Worm (Caenorhabditis elegans) whole organism, young adult: ENCODE results near the gene dkf-2.

ENCODE experiments used
- B0019.2 ChIP-seq: fragments of 200-800 bp; sonication (Bioruptor generic); conservative IDR thresholded peaks from 2 replicates; pipeline ENCODE4 v1.3.6; 2022; ENCODE audit warnings: missing genetic modification reagents, missing genetic modification characterization, missing compliant biosample characterization
- B0035.1 ChIP-seq: sonication (generic microtip); optimal IDR thresholded peaks from 2 replicates; lab custom pipeline; 2016; ENCODE audit warnings: missing genetic modification characterization, mild to moderate bottlenecking, missing compliant biosample characterization, missing genotype, missing genetic modification reagents
- B0261.1 ChIP-seq: sonication (generic microtip); optimal IDR thresholded peaks from 2 replicates; lab custom pipeline; 2016; ENCODE audit warnings: mild to moderate bottlenecking, missing genetic modification characterization, moderate library complexity, missing compliant biosample characterization
- C06A6.2 ChIP-seq: fragments of 200-800 bp; sonication (Bioruptor generic); conservative IDR thresholded peaks from 2 replicates; pipeline ENCODE4 v1.3.6; 2022; ENCODE audit warnings: missing genetic modification characterization, missing compliant biosample characterization
- C17E4.6 ChIP-seq: fragments of 200-800 bp; sonication (Bioruptor generic); IDR thresholded peaks from 2 replicates; pipeline ENCODE4 v1.3.6; 2022; ENCODE audit warnings: missing genetic modification reagents, missing genetic modification characterization, missing compliant biosample characterization
- F22D6.2 ChIP-seq: sonication (generic microtip); optimal IDR thresholded peaks from 2 replicates; lab custom pipeline; 2016; ENCODE audit warnings: mild to moderate bottlenecking, missing genetic modification characterization, missing compliant biosample characterization
- F49E8.2 ChIP-seq: sonication (generic microtip); optimal IDR thresholded peaks from 3 replicates; lab custom pipeline; 2017; ENCODE audit warnings: missing genetic modification characterization, mild to moderate bottlenecking, missing compliant biosample characterization, antibody characterized with exemption, moderate library complexity; ENCODE audit not compliant: insufficient read depth
- F55B11.4 ChIP-seq: sonication (generic microtip); optimal IDR thresholded peaks from 2 replicates; lab custom pipeline; 2016; ENCODE audit warnings: missing compliant biosample characterization, missing genetic modification characterization, borderline replicate concordance; ENCODE audit not compliant: insufficient read depth
- F57A8.1 ChIP-seq: fragments of 200-800 bp; sonication (Bioruptor generic); optimal IDR thresholded peaks from 2 replicates; lab custom pipeline; 2018; ENCODE audit warnings: mild to moderate bottlenecking, missing genetic modification characterization, moderate library complexity, missing compliant biosample characterization
- K12H6.12 ChIP-seq: fragments of 200-800 bp; sonication (Bioruptor generic); optimal IDR thresholded peaks from 2 replicates; lab custom pipeline; 2018; ENCODE audit warnings: mild to moderate bottlenecking, missing genetic modification characterization, missing compliant biosample characterization
- Y53F4B.3 ChIP-seq: fragments of 200-800 bp; sonication (Bioruptor generic); IDR thresholded peaks from 2 replicates; pipeline ENCODE4 v1.3.6; 2022; ENCODE audit warnings: missing genetic modification reagents, missing genetic modification characterization, missing compliant biosample characterization
- Y53G8AR.9 ChIP-seq: fragments of 200-800 bp; sonication (Bioruptor generic); conservative IDR thresholded peaks from 2 replicates; pipeline ENCODE4 v1.3.6; 2022; ENCODE audit warnings: missing genetic modification reagents, missing genetic modification characterization, missing compliant biosample characterization
- Y56A3A.18 ChIP-seq: fragments of 200-800 bp; sonication (Bioruptor generic); IDR thresholded peaks from 2 replicates; pipeline ENCODE4 v1.3.6; 2022; ENCODE audit warnings: missing genetic modification reagents, missing genetic modification characterization, missing compliant biosample characterization
- ZK185.1 ChIP-seq: sonication (generic microtip); optimal IDR thresholded peaks from 2 replicates; lab custom pipeline; 2016; ENCODE audit warnings: mild to moderate bottlenecking, missing genetic modification characterization, missing compliant biosample characterization; ENCODE audit not compliant: poor library complexity, severe bottlenecking
- aptf-2 ChIP-seq: fragments of 200-800 bp; sonication (Bioruptor generic); conservative IDR thresholded peaks from 2 replicates; pipeline ENCODE4 v1.3.6; 2022; ENCODE audit warnings: missing genetic modification reagents, missing genetic modification characterization, missing compliant biosample characterization
- atf-7 ChIP-seq: sonication (generic microtip); optimal IDR thresholded peaks from 2 replicates; lab custom pipeline; 2017; ENCODE audit warnings: mild to moderate bottlenecking, missing genetic modification characterization, missing compliant biosample characterization
- attf-6 ChIP-seq: fragments of 200-800 bp; sonication (Bioruptor generic); IDR thresholded peaks from 2 replicates; pipeline ENCODE4 v1.3.6; 2022; ENCODE audit warnings: missing genetic modification reagents, missing genetic modification characterization, missing compliant biosample characterization
- ceh-40 ChIP-seq: fragments of 200-800 bp; sonication (Bioruptor generic); IDR thresholded peaks from 2 replicates; pipeline ENCODE4 v1.3.6; 2022; ENCODE audit warnings: missing genetic modification characterization, missing compliant biosample characterization
- ceh-58 ChIP-seq: fragments of 200-800 bp; sonication (Bioruptor generic); IDR thresholded peaks from 2 replicates; pipeline ENCODE4 v1.3.6; 2022; ENCODE audit warnings: missing genetic modification characterization, missing compliant biosample characterization
- ceh-79 ChIP-seq: sonication (generic microtip); optimal IDR thresholded peaks from 2 replicates; lab custom pipeline; 2017; ENCODE audit warnings: mild to moderate bottlenecking, missing genetic modification characterization, missing compliant biosample characterization
- ceh-91 ChIP-seq: fragments of 200-800 bp; sonication (Bioruptor generic); IDR thresholded peaks from 2 replicates; pipeline ENCODE4 v1.3.6; 2022; ENCODE audit warnings: missing genetic modification reagents, missing genetic modification characterization, missing compliant biosample characterization
- die-1 ChIP-seq: sonication (generic microtip); optimal IDR thresholded peaks from 2 replicates; lab custom pipeline; 2016; ENCODE audit warnings: missing genotype, mild to moderate bottlenecking, missing genetic modification characterization, missing compliant biosample characterization
- dox-1 ChIP-seq: fragments of 200-800 bp; sonication (Bioruptor generic); IDR thresholded peaks from 2 replicates; pipeline ENCODE4 v1.3.6; 2022; ENCODE audit warnings: missing genetic modification reagents, missing genetic modification characterization, missing compliant biosample characterization
- egl-44 ChIP-seq: fragments of 200-800 bp; sonication (Bioruptor generic); IDR thresholded peaks from 2 replicates; pipeline ENCODE4 v1.3.6; 2022; ENCODE audit warnings: missing genetic modification reagents, missing genetic modification characterization, missing compliant biosample characterization
- egrh-3 ChIP-seq: fragments of 200-800 bp; sonication (Bioruptor generic); IDR thresholded peaks from 2 replicates; pipeline ENCODE4 v1.3.6; 2022; ENCODE audit warnings: missing genetic modification reagents, missing genetic modification characterization, missing compliant biosample characterization
- him-1 ChIP-seq: sonication (generic microtip); optimal IDR thresholded peaks from 2 replicates; lab custom pipeline; 2016; ENCODE audit warnings: missing genotype, missing genetic modification reagents, missing genetic modification characterization, missing compliant biosample characterization
- hlh-26 ChIP-seq: fragments of 200-800 bp; sonication (Bioruptor generic); conservative IDR thresholded peaks from 2 replicates; pipeline ENCODE4 v1.3.6; 2022; ENCODE audit warnings: missing genetic modification reagents, missing genetic modification characterization, missing compliant biosample characterization
- hsf-1 ChIP-seq: fragments of 200-800 bp; sonication (Bioruptor generic); IDR thresholded peaks from 2 replicates; pipeline ENCODE4 v1.3.6; 2022; ENCODE audit warnings: missing genetic modification reagents, missing genetic modification characterization, missing compliant biosample characterization
- let-526 ChIP-seq: fragments of 200-800 bp; sonication (Bioruptor generic); IDR thresholded peaks from 2 replicates; pipeline ENCODE4 v1.3.6; 2022; ENCODE audit warnings: missing genetic modification reagents, missing genetic modification characterization, missing compliant biosample characterization
- let-607 ChIP-seq, 2 experiments: fragments of 200-800 bp in 1 of 2; sonication (Bioruptor generic) in 1 of 2; sonication (generic microtip) in 1 of 2; optimal IDR thresholded peaks; 2 replicates each; lab custom pipeline; 2016 to 2018; ENCODE audit warnings: mild to moderate bottlenecking in 2 of 2, missing compliant biosample characterization in 2 of 2, missing genetic modification characterization in 2 of 2, moderate library complexity in 2 of 2, missing genotype in 1 of 2
- lir-1 ChIP-seq: fragments of 200-800 bp; sonication (Bioruptor generic); conservative IDR thresholded peaks from 2 replicates; pipeline ENCODE4 v1.3.6; 2022; ENCODE audit warnings: missing genetic modification reagents, missing genetic modification characterization, missing compliant biosample characterization
- lsl-1 ChIP-seq: fragments of 200-800 bp; sonication (Bioruptor generic); optimal IDR thresholded peaks from 2 replicates; lab custom pipeline; 2018; ENCODE audit warnings: mild to moderate bottlenecking, missing genetic modification characterization, moderate library complexity, missing compliant biosample characterization
- madf-3 ChIP-seq: fragments of 200-800 bp; sonication (Bioruptor generic); IDR thresholded peaks from 2 replicates; pipeline ENCODE4 v1.3.6; 2022; ENCODE audit warnings: missing genetic modification reagents, missing genetic modification characterization, missing compliant biosample characterization
- mxl-1 ChIP-seq: sonication (generic microtip); optimal IDR thresholded peaks from 2 replicates; lab custom pipeline; 2016; ENCODE audit warnings: missing genetic modification characterization, missing compliant biosample characterization
- nfya-1 ChIP-seq: sonication (generic microtip); optimal IDR thresholded peaks from 2 replicates; lab custom pipeline; 2017; ENCODE audit warnings: antibody characterized with exemption, missing compliant biosample characterization, missing genetic modification characterization, borderline replicate concordance; ENCODE audit not compliant: insufficient read depth
- nfya-2 ChIP-seq: fragments of 200-800 bp; sonication (Bioruptor generic); IDR thresholded peaks from 2 replicates; pipeline ENCODE4 v1.3.6; 2022; ENCODE audit warnings: missing genetic modification reagents, missing genetic modification characterization, missing compliant biosample characterization
- nhr-120 ChIP-seq: fragments of 200-800 bp; sonication (Bioruptor generic); IDR thresholded peaks from 2 replicates; pipeline ENCODE4 v1.3.6; 2022; ENCODE audit warnings: missing genetic modification characterization, missing compliant biosample characterization
- nhr-27 ChIP-seq: fragments of 200-800 bp; sonication (Bioruptor generic); optimal IDR thresholded peaks from 2 replicates; lab custom pipeline; 2018; ENCODE audit warnings: mild to moderate bottlenecking, missing genetic modification characterization, moderate library complexity, missing compliant biosample characterization
- nhr-90 ChIP-seq: sonication (generic microtip); optimal IDR thresholded peaks from 2 replicates; lab custom pipeline; 2016; ENCODE audit warnings: missing genotype, mild to moderate bottlenecking, missing genetic modification characterization, missing compliant biosample characterization
- rcor-1 ChIP-seq: fragments of 200-800 bp; sonication (Bioruptor generic); IDR thresholded peaks from 2 replicates; pipeline ENCODE4 v1.3.6; 2022; ENCODE audit warnings: missing genetic modification reagents, missing genetic modification characterization, missing compliant biosample characterization
- rec-8 ChIP-seq, 2 experiments: sonication (generic microtip); optimal IDR thresholded peaks; 2 replicates each; lab custom pipeline; 2016; ENCODE audit warnings: mild to moderate bottlenecking in 2 of 2, missing genetic modification characterization in 2 of 2, missing genetic modification reagents in 2 of 2, missing genotype in 2 of 2, missing biosample characterization in 1 of 2, missing compliant biosample characterization in 1 of 2, moderate library complexity in 1 of 2
- sdz-38 ChIP-seq: sonication (generic microtip); optimal IDR thresholded peaks from 2 replicates; lab custom pipeline; 2016; ENCODE audit warnings: missing genotype, missing genetic modification characterization, missing compliant biosample characterization
- snpc-4 ChIP-seq, 5 experiments: fragments of 150-350 bp in 1 of 5; sonication (generic microtip) in 4 of 5; optimal IDR thresholded peaks; 2 replicates each; lab custom pipeline; 2014 to 2018; ENCODE audit warnings: missing genetic modification characterization in 5 of 5, missing biosample characterization in 3 of 5, antibody characterized with exemption in 2 of 5, mild to moderate bottlenecking in 2 of 5, missing compliant biosample characterization in 2 of 5, missing genotype in 2 of 5, moderate library complexity in 2 of 5, missing genetic modification reagents in 1 of 5
- unc-62 ChIP-seq: fragments of 150-350 bp; optimal IDR thresholded peaks from 2 replicates; lab custom pipeline; 2014; ENCODE audit warnings: missing biosample characterization, missing genetic modification reagents, missing genetic modification characterization
- zfh-2 ChIP-seq: fragments of 200-800 bp; sonication (Bioruptor generic); conservative IDR thresholded peaks from 2 replicates; pipeline ENCODE4 v1.3.6; 2022; ENCODE audit warnings: missing genetic modification reagents, missing genetic modification characterization, missing compliant biosample characterization
- ztf-18 ChIP-seq: sonication (generic microtip); optimal IDR thresholded peaks from 2 replicates; lab custom pipeline; 2016; ENCODE audit warnings: missing genotype, mild to moderate bottlenecking, missing genetic modification characterization, missing compliant biosample characterization
- ztf-26 ChIP-seq: sonication (generic microtip); optimal IDR thresholded peaks from 2 replicates; lab custom pipeline; 2017; ENCODE audit warnings: missing genetic modification characterization, missing compliant biosample characterization

The dkf-2 gene

ce11 chrV:16744783-16745182, 2.6 kb upstream of the dkf-2 start (continued):
- TF ChIP-seq mxl-1 (no peak), ceh-91 (GFP tag; lab: Robert Waterston, UW) (peak; percentile 64; the same call in 1 of the 2 replicates), snpc-4 (GFP tag; optimal IDR thresholded peaks at IDR 0.05; lab: Kevin White, UChicago) (no peak), snpc-4 (tag; optimal IDR thresholded peaks at IDR 0.05; lab: Kevin White, UChicago) (no peak), lsl-1 (peak; percentile 3), ceh-58 (peak; percentile 65; the same call in 1 of the 2 replicates), nhr-27 (tag; lab: Kevin White, UChicago) (no peak), attf-6 (GFP tag; lab: Robert Waterston, UW) (peak; percentile 93), hlh-26 (GFP tag; lab: Robert Waterston, UW) (no peak), nfya-2 (GFP tag; lab: Robert Waterston, UW) (no peak), B0019.2 (GFP tag; lab: Robert Waterston, UW) (no peak; the same call in 1 of the 2 replicates), nhr-120 (no peak), madf-3 (peak; percentile 75; the same call in 1 of the 2 replicates), B0261.1 (tag; lab: Kevin White, UChicago) (no peak), aptf-2 (GFP tag; lab: Robert Waterston, UW) (no peak), C06A6.2 (GFP tag; lab: Robert Waterston, UW) (no peak), ztf-18 (tag; lab: Kevin White, UChicago) (no peak), unc-62 (GFP tag; lab: Kevin White, UChicago) (no peak), nhr-90 (no peak), him-1 (tag; lab: Kevin White, UChicago) (no peak), ZK185.1 (tag; lab: Kevin White, UChicago) (no peak), atf-7 (tag; lab: Kevin White, UChicago) (no peak), rcor-1 (peak; percentile 68; the same call in 1 of the 2 replicates), die-1 (tag; lab: Kevin White, UChicago) (peak; percentile 48), C17E4.6 (GFP tag; lab: Robert Waterston, UW) (peak; percentile 63; the same call in 1 of the 2 replicates), hsf-1 (GFP tag; lab: Robert Waterston, UW) (peak; percentile 72), F22D6.2 (tag; lab: Kevin White, UChicago) (no peak), dox-1 (GFP tag; lab: Robert Waterston, UW) (no peak), rec-8 (tag; optimal IDR thresholded peaks at IDR 0.05; lab: Kevin White, UChicago) (no peak), ceh-40 (no peak), B0035.1 (tag; lab: Kevin White, UChicago) (no peak), Y53F4B.3 (no peak), nfya-1 (tag; lab: Kevin White, UChicago) (no peak), egl-44 (GFP tag; lab: Robert Waterston, UW) (peak; percentile 27; the same call in 1 of the 2 replicates), F55B11.4 (tag; lab: Kevin White, UChicago) (no peak), let-607 (tag; optimal IDR thresholded peaks at IDR 0.05; lab: Kevin White, UChicago) (no peak), Y56A3A.18 (GFP tag; lab: Robert Waterston, UW) (0 out of 2 replicates have a peak, but pooled peaks have one; percentile 53), F57A8.1 (GFP tag; lab: Kevin White, UChicago) (no peak), zfh-2 (no peak), egrh-3 (GFP tag; lab: Robert Waterston, UW) (no peak), let-526 (GFP tag; lab: Robert Waterston, UW) (no peak), F49E8.2 (no peak), ceh-79 (tag; lab: Kevin White, UChicago) (no peak), Y53G8AR.9 (GFP tag; lab: Robert Waterston, UW) (peak; percentile 87), lir-1 (peak; percentile 37; the same call in 1 of the 2 replicates), K12H6.12 (no peak), ztf-26 (tag; lab: Kevin White, UChicago) (no peak), sdz-38 (no peak)
